Fruit fly (Drosophila melanogaster) whole organism, embryonic: Measurements from ENCODE around the gene CG44271.

Experiments used
- ATbp ChIP-seq: fragments of 200-800 bp; sonication (Bioruptor generic); optimal IDR thresholded peaks from 2 replicates; lab custom pipeline; 2017; ENCODE audit warnings: missing biosample characterization, mild to moderate bottlenecking, missing genetic modification characterization, missing genetic modification reagents
- Adf1 ChIP-seq: fragments of 200-800 bp; sonication (Bioruptor generic); IDR thresholded peaks from 2 replicates; pipeline ENCODE4 v1.3.6; 2022; ENCODE audit warnings: missing biosample characterization, missing genetic modification characterization
- Atf-2 ChIP-seq: fragments of 200-800 bp; sonication (Bioruptor generic); optimal IDR thresholded peaks from 2 replicates; lab custom pipeline; 2016; ENCODE audit warnings: missing biosample characterization, missing genetic modification characterization
- BEAF-32 ChIP-seq: fragments of 200-800 bp; sonication (Bioruptor generic); optimal IDR thresholded peaks from 3 replicates; lab custom pipeline; 2017; ENCODE audit warnings: missing biosample characterization, missing genetic modification characterization, mild to moderate bottlenecking, moderate library complexity, missing genetic modification reagents
- Blimp-1 ChIP-seq: fragments of 200-800 bp; sonication (Bioruptor generic); optimal IDR thresholded peaks from 3 replicates; lab custom pipeline; 2018; ENCODE audit warnings: missing biosample characterization, missing genetic modification characterization, mild to moderate bottlenecking, moderate library complexity, missing genetic modification reagents
- CG10321 ChIP-seq: fragments of 200-800 bp; sonication (Bioruptor generic); IDR thresholded peaks from 2 replicates; pipeline ENCODE4 v1.3.6; 2022; ENCODE audit warnings: missing biosample characterization, missing genetic modification characterization
- CG10462 ChIP-seq: fragments of 200-800 bp; sonication (Bioruptor generic); optimal IDR thresholded peaks from 2 replicates; lab custom pipeline; 2016; ENCODE audit warnings: missing biosample characterization, missing genetic modification characterization
- CG12104 ChIP-seq: fragments of 200-800 bp; sonication (Bioruptor generic); optimal IDR thresholded peaks from 3 replicates; lab custom pipeline; 2016; ENCODE audit warnings: missing biosample characterization, missing genetic modification characterization
- CG12391 ChIP-seq: fragments of 200-800 bp; sonication (Bioruptor generic); optimal IDR thresholded peaks from 3 replicates; lab custom pipeline; 2018; ENCODE audit warnings: missing biosample characterization, mild to moderate bottlenecking, missing genetic modification characterization, moderate library complexity
- CG13123 ChIP-seq: fragments of 200-800 bp; sonication (Bioruptor generic); optimal IDR thresholded peaks from 2 replicates; lab custom pipeline; 2016; ENCODE audit warnings: missing biosample characterization, missing genetic modification characterization
- CG17186 ChIP-seq: fragments of 200-800 bp; sonication (Bioruptor generic); optimal IDR thresholded peaks from 3 replicates; lab custom pipeline; 2017; ENCODE audit warnings: missing biosample characterization, missing genetic modification reagents, missing genetic modification characterization
- CG2875 ChIP-seq: fragments of 200-800 bp; sonication (Bioruptor generic); optimal IDR thresholded peaks from 2 replicates; lab custom pipeline; 2017; ENCODE audit warnings: missing biosample characterization, mild to moderate bottlenecking, missing genetic modification characterization, missing genetic modification reagents
- CG30403 ChIP-seq: fragments of 200-800 bp; sonication (Bioruptor generic); optimal IDR thresholded peaks from 3 replicates; lab custom pipeline; 2016; ENCODE audit warnings: missing biosample characterization, missing genetic modification characterization
- CG31388 ChIP-seq: fragments of 200-800 bp; sonication (Bioruptor generic); optimal IDR thresholded peaks from 2 replicates; lab custom pipeline; 2016; ENCODE audit warnings: missing biosample characterization, missing genetic modification characterization
- CG32767 ChIP-seq: fragments of 200-800 bp; sonication (Bioruptor generic); IDR thresholded peaks from 2 replicates; pipeline ENCODE4 v1.3.6; 2022; ENCODE audit warnings: missing biosample characterization, missing genetic modification characterization
- CG34224 ChIP-seq: fragments of 200-800 bp; sonication (Bioruptor generic); IDR thresholded peaks from 3 replicates; pipeline ENCODE4 v1.3.6; 2022; ENCODE audit warnings: missing biosample characterization, missing genetic modification characterization; ENCODE audit not compliant: partially characterized antibody
- CG3995 ChIP-seq: fragments of 200-800 bp; sonication (Bioruptor generic); optimal IDR thresholded peaks from 3 replicates; lab custom pipeline; 2016; ENCODE audit warnings: missing biosample characterization, missing genetic modification characterization
- CG6683 ChIP-seq: fragments of 200-800 bp; sonication (Bioruptor generic); optimal IDR thresholded peaks from 2 replicates; lab custom pipeline; 2017; ENCODE audit warnings: missing biosample characterization, mild to moderate bottlenecking, missing genetic modification characterization, missing genetic modification reagents
- CG6689 ChIP-seq: fragments of 200-800 bp; sonication (Bioruptor generic); IDR thresholded peaks from 2 replicates; pipeline ENCODE4 v1.3.6; 2022; ENCODE audit warnings: missing biosample characterization, missing genetic modification characterization
- CG7786 ChIP-seq: fragments of 200-800 bp; sonication (Bioruptor generic); optimal IDR thresholded peaks from 2 replicates; lab custom pipeline; 2016; ENCODE audit warnings: missing biosample characterization, missing genetic modification characterization
- CG9727 ChIP-seq: fragments of 200-800 bp; sonication (Bioruptor generic); optimal IDR thresholded peaks from 3 replicates; lab custom pipeline; 2017; ENCODE audit warnings: missing biosample characterization, mild to moderate bottlenecking, missing genetic modification characterization
- CG9797 ChIP-seq: fragments of 200-800 bp; sonication (Bioruptor generic); optimal IDR thresholded peaks from 3 replicates; lab custom pipeline; 2018; ENCODE audit warnings: missing biosample characterization, mild to moderate bottlenecking, missing genetic modification characterization
- Doc2 ChIP-seq: fragments of 200-800 bp; sonication (Bioruptor generic); IDR thresholded peaks from 2 replicates; pipeline ENCODE4 v1.3.6; 2022; ENCODE audit warnings: missing biosample characterization, missing genetic modification characterization
- Ets65A ChIP-seq: fragments of 200-800 bp; sonication (Bioruptor generic); peaks from one replicate; lab custom pipeline; 2016; ENCODE audit warnings: missing biosample characterization, missing genetic modification characterization
- Ets97D ChIP-seq: fragments of 200-800 bp; sonication (Bioruptor generic); optimal IDR thresholded peaks from 3 replicates; lab custom pipeline; 2016; ENCODE audit warnings: missing biosample characterization, missing genetic modification characterization
- HLH4C ChIP-seq: fragments of 200-800 bp; sonication (Bioruptor generic); IDR thresholded peaks from 3 replicates; pipeline ENCODE4 v1.3.6; 2022; ENCODE audit warnings: missing biosample characterization, missing genetic modification characterization; ENCODE audit not compliant: partially characterized antibody
- Mad ChIP-seq: fragments of 200-800 bp; sonication (Bioruptor generic); optimal IDR thresholded peaks from 2 replicates; lab custom pipeline; 2016; ENCODE audit warnings: missing biosample characterization, missing genetic modification characterization
- Mrtf ChIP-seq: fragments of 200-800 bp; sonication (Bioruptor generic); IDR thresholded peaks from 3 replicates; pipeline ENCODE4 v1.3.6; 2022; ENCODE audit warnings: missing biosample characterization, missing genetic modification characterization
- NFAT ChIP-seq: fragments of 200-800 bp; sonication (Bioruptor generic); IDR thresholded peaks from 2 replicates; pipeline ENCODE4 v1.3.6; 2022; ENCODE audit warnings: missing biosample characterization, missing genetic modification characterization
- ap ChIP-seq: fragments of 200-800 bp; sonication (Bioruptor generic); IDR thresholded peaks from 2 replicates; pipeline ENCODE4 v1.3.6; 2022; ENCODE audit warnings: missing biosample characterization, missing genetic modification characterization
- ash1 ChIP-seq: fragments of 200-800 bp; sonication (Bioruptor generic); optimal IDR thresholded peaks from 2 replicates; lab custom pipeline; 2018; ENCODE audit warnings: missing biosample characterization, mild to moderate bottlenecking, missing genetic modification characterization
- bigmax ChIP-seq: fragments of 200-800 bp; sonication (Bioruptor generic); optimal IDR thresholded peaks from 2 replicates; lab custom pipeline; 2018; ENCODE audit warnings: missing biosample characterization, mild to moderate bottlenecking, missing genetic modification characterization
- cato ChIP-seq: fragments of 200-800 bp; sonication (Bioruptor generic); optimal IDR thresholded peaks from 2 replicates; lab custom pipeline; 2016; ENCODE audit warnings: missing biosample characterization, missing genetic modification characterization, borderline replicate concordance
- ci ChIP-seq: fragments of 200-800 bp; sonication (Bioruptor generic); IDR thresholded peaks from 3 replicates; pipeline ENCODE4 v1.3.6; 2022; ENCODE audit warnings: missing biosample characterization, missing genetic modification characterization
- dpn ChIP-seq, 2 experiments: fragments of 200-800 bp; sonication (Bioruptor generic); optimal IDR thresholded peaks; 3 replicates each; lab custom pipeline; 2016; ENCODE audit warnings: missing biosample characterization in 2 of 2, missing genetic modification characterization in 2 of 2
- gce ChIP-seq: fragments of 200-800 bp; sonication (Bioruptor generic); IDR thresholded peaks from 3 replicates; pipeline ENCODE4 v1.3.6; 2022; ENCODE audit warnings: missing biosample characterization, missing genetic modification characterization
- hkb ChIP-seq, 2 experiments: fragments of 200-800 bp in 1 of 2; fragments of >200 bp in 1 of 2; sonication (Bioruptor generic) in 1 of 2; IDR thresholded peaks in 1 of 2; optimal IDR thresholded peaks in 1 of 2; 2 replicates each; pipeline versions ENCODE4 v1.3.6 to Lab custom; 2017 to 2022; ENCODE audit warnings: missing biosample characterization in 1 of 2, missing genetic modification characterization in 1 of 2
- kah ChIP-seq: fragments of 200-800 bp; sonication (Bioruptor generic); optimal IDR thresholded peaks from 2 replicates; lab custom pipeline; 2018; ENCODE audit warnings: missing biosample characterization, mild to moderate bottlenecking, missing genetic modification characterization
- lola ChIP-seq, 3 experiments: fragments of >200 bp in 2 of 3; fragments of 200-800 bp in 1 of 3; sonication (Bioruptor generic) in 1 of 3; optimal IDR thresholded peaks; 2 replicates each; lab custom pipeline; 2017 to 2019; ENCODE audit warnings: missing biosample characterization in 3 of 3, missing genetic modification characterization in 3 of 3, mild to moderate bottlenecking in 1 of 3, moderate library complexity in 1 of 3
- lov ChIP-seq, 2 experiments: fragments of 200-800 bp in 1 of 2; fragments of >200 bp in 1 of 2; sonication (Bioruptor generic) in 1 of 2; IDR thresholded peaks in 1 of 2; optimal IDR thresholded peaks in 1 of 2; 2 replicates in 1 of 2; 3 replicates in 1 of 2; pipeline versions ENCODE4 v1.3.6 to Lab custom; 2017 to 2022; ENCODE audit warnings: missing biosample characterization in 1 of 2, missing genetic modification characterization in 1 of 2
- phol ChIP-seq: fragments of 200-800 bp; sonication (Bioruptor generic); optimal IDR thresholded peaks from 3 replicates; lab custom pipeline; 2018; ENCODE audit warnings: missing biosample characterization, mild to moderate bottlenecking, missing genetic modification characterization, moderate library complexity
- salm ChIP-seq: fragments of 200-800 bp; sonication (Bioruptor generic); optimal IDR thresholded peaks from 2 replicates; lab custom pipeline; 2018; ENCODE audit warnings: missing biosample characterization, mild to moderate bottlenecking, missing genetic modification characterization
- slou ChIP-seq: fragments of 200-800 bp; sonication (Bioruptor generic); optimal IDR thresholded peaks from 3 replicates; lab custom pipeline; 2016; ENCODE audit warnings: missing biosample characterization, missing genetic modification characterization
- tap ChIP-seq: fragments of 200-800 bp; optimal IDR thresholded peaks from 3 replicates; lab custom pipeline; 2019; ENCODE audit warnings: missing biosample characterization, mild to moderate bottlenecking, missing genetic modification characterization, moderate library complexity
- unc-4 ChIP-seq: fragments of 200-800 bp; sonication (Bioruptor generic); IDR thresholded peaks from 2 replicates; pipeline ENCODE4 v1.3.6; 2022; ENCODE audit warnings: missing biosample characterization, missing genetic modification characterization; ENCODE audit not compliant: partially characterized antibody
- zen ChIP-seq: fragments of 200-800 bp; sonication (Bioruptor generic); optimal IDR thresholded peaks from 3 replicates; lab custom pipeline; 2018; ENCODE audit warnings: missing biosample characterization, mild to moderate bottlenecking, missing genetic modification characterization, moderate library complexity

Gene CG44271

dm6 chr2L:6787029-6787972 lies 39.6 kb upstream of the CG44271 start (continued):
- TF ChIP-seq Ets65A (GFP tag; lab: Kevin White, UChicago): peak; percentile 99
- peak; percentile 18 for TF ChIP-seq BEAF-32
- peak; percentile 97 for TF ChIP-seq CG7786 (GFP tag; lab: Kevin White, UChicago)
- peak; percentile 81 for TF ChIP-seq NFAT
- TF ChIP-seq ATbp (GFP tag; lab: Kevin White, UChicago): peak; percentile 90
- TF ChIP-seq CG31388: peak; percentile 88
- TF ChIP-seq gce (GFP tag; lab: Robert Waterston, UW): peak; percentile 59
- TF ChIP-seq CG17186 (GFP tag; lab: Kevin White, UChicago): peak; percentile 71
- peak; percentile 78 for TF ChIP-seq Mrtf
- TF ChIP-seq CG12391: peak; percentile 95
- peak; percentile 92 for TF ChIP-seq Mad (GFP tag; lab: Kevin White, UChicago)
- peak; percentile 90 for TF ChIP-seq CG13123
- TF ChIP-seq HLH4C (GFP tag; lab: Robert Waterston, UW): peak; percentile 47; the same call in 1 of the 3 replicates
- peak; percentile 27; the same call in 2 of the 3 replicates for TF ChIP-seq ci
- peak; percentile 87 for TF ChIP-seq CG6683 (GFP tag; lab: Kevin White, UChicago)
- TF ChIP-seq hkb (optimal IDR thresholded peaks at IDR 0.05; lab: Kevin White, UChicago): no peak
- TF ChIP-seq hkb (GFP tag; IDR thresholded peaks at IDR 0.05; lab: Robert Waterston, UW): peak; percentile 81
- TF ChIP-seq cato (GFP tag; lab: Kevin White, UChicago): peak; percentile 93
- TF ChIP-seq CG10321: peak; percentile 22; the same call in 1 of the 2 replicates
- TF ChIP-seq ap (GFP tag; lab: Robert Waterston, UW): peak; percentile 67
- peak; percentile 93 for TF ChIP-seq slou (GFP tag; lab: Kevin White, UChicago)
- TF ChIP-seq salm (tag; lab: Kevin White, UChicago): peak; percentile 80
- peak; percentile 93 for TF ChIP-seq CG10462 (GFP tag; lab: Kevin White, UChicago)
- no peak for TF ChIP-seq lov (optimal IDR thresholded peaks at IDR 0.05; lab: Kevin White, UChicago)
- TF ChIP-seq lov (GFP tag; IDR thresholded peaks at IDR 0.05; lab: Robert Waterston, UW): peak; percentile 28; the same call in 2 of the 3 replicates
- peak; percentile 96 for TF ChIP-seq phol
- TF ChIP-seq lola (GFP tag; optimal IDR thresholded peaks at IDR 0.05; lab: Kevin White, UChicago): peak in 2 of 3 experiments; percentile 31 to 96
- peak; percentile 91 for TF ChIP-seq tap (tag; lab: Kevin White, UChicago)
- TF ChIP-seq CG9797 (GFP tag; lab: Kevin White, UChicago): peak; percentile 10
- TF ChIP-seq CG30403 (GFP tag; lab: Kevin White, UChicago): peak; percentile 99
- TF ChIP-seq Blimp-1 (GFP tag; lab: Kevin White, UChicago): peak; percentile 89
- TF ChIP-seq bigmax (GFP tag; lab: Kevin White, UChicago): no peak
- TF ChIP-seq unc-4: peak; percentile 56
- no peak for TF ChIP-seq Doc2 (GFP tag; lab: Robert Waterston, UW)
- peak; percentile 97 for TF ChIP-seq Atf-2
- peak; percentile 98 for TF ChIP-seq CG12104 (GFP tag; lab: Kevin White, UChicago)
- peak; percentile 95 to 98 for TF ChIP-seq dpn (GFP tag; optimal IDR thresholded peaks at IDR 0.05; lab: Kevin White, UChicago)
- peak; percentile 77 for TF ChIP-seq Adf1 (GFP tag; lab: Robert Waterston, UW)
- peak; percentile 77 for TF ChIP-seq CG32767
- peak; percentile 93 for TF ChIP-seq CG6689 (GFP tag; lab: Robert Waterston, UW)
- peak; percentile 74 for TF ChIP-seq zen
- TF ChIP-seq Ets97D (GFP tag; lab: Kevin White, UChicago): peak; percentile 77
- TF ChIP-seq CG9727 (GFP tag; lab: Kevin White, UChicago): peak; percentile 98
- TF ChIP-seq ash1: no peak
- peak; percentile 83 for TF ChIP-seq kah (GFP tag; lab: Kevin White, UChicago)
- TF ChIP-seq CG2875 (GFP tag; lab: Kevin White, UChicago): peak; percentile 86
- peak; percentile 64; the same call in 1 of the 3 replicates for TF ChIP-seq CG34224 (GFP tag; lab: Robert Waterston, UW)
- peak; percentile 79 for TF ChIP-seq CG3995
